Worm (Caenorhabditis elegans): ENCODE measurements around the gene ser-2.

ce11 chrX:15280318-15280717, 22.4 kb downstream of the ser-2 start:
- no peak for TF ChIP-seq fos-1 (tag; optimal IDR thresholded peaks at IDR 0.05)
- TF ChIP-seq nhr-77 (tag; optimal IDR thresholded peaks at IDR 0.05): no peak
- TF ChIP-seq pqm-1 (tag; optimal IDR thresholded peaks at IDR 0.05): no peak
- TF ChIP-seq efl-1 (optimal IDR thresholded peaks at IDR 0.05): no peak
- no peak for TF ChIP-seq efl-1 (GFP tag; optimal IDR thresholded peaks at IDR 0.05 in 1 of 2)
- TF ChIP-seq isw-1 (GFP tag; IDR thresholded peaks at IDR 0.05): no peak
- no peak for TF ChIP-seq skn-1 (tag; optimal IDR thresholded peaks at IDR 0.05)
- no peak for TF ChIP-seq nhr-28 (tag; optimal IDR thresholded peaks at IDR 0.05)
- TF ChIP-seq unc-62 (GFP tag; optimal IDR thresholded peaks at IDR 0.05): no peak

Data from whole organism, L1 larva.